Worm (Caenorhabditis elegans) whole organism, L3 larva: ENCODE measurements around the gene C08F11.13.
"Not testable (repeated sequence)": the region's sequence is repeated elsewhere in the genome, so short reads cannot be mapped to it uniquely, and the experiment has no call there.

Source experiments
- R02D3.7 ChIP-seq: fragments of 150-350 bp; optimal IDR thresholded peaks from 2 replicates; lab custom pipeline; 2014; ENCODE audit warnings: missing biosample characterization, missing genetic modification characterization
- ZK546.5 ChIP-seq: sonication (generic microtip); optimal IDR thresholded peaks from 2 replicates; lab custom pipeline; 2017; ENCODE audit warnings: missing biosample characterization, missing genetic modification characterization
- ceh-16 ChIP-seq: sonication (generic microtip); optimal IDR thresholded peaks from 2 replicates; lab custom pipeline; 2017; ENCODE audit warnings: missing biosample characterization, missing genetic modification characterization
- ceh-28 ChIP-seq: fragments of 150-350 bp; optimal IDR thresholded peaks from 2 replicates; lab custom pipeline; 2014; ENCODE audit warnings: missing biosample characterization, missing genetic modification reagents, missing genetic modification characterization
- ceh-9 ChIP-seq: sonication (generic microtip); optimal IDR thresholded peaks from 2 replicates; lab custom pipeline; 2018; ENCODE audit warnings: missing biosample characterization, missing genetic modification characterization
- daf-12 ChIP-seq: fragments of 150-350 bp; optimal IDR thresholded peaks from 2 replicates; lab custom pipeline; 2014; ENCODE audit warnings: missing biosample characterization, missing genetic modification reagents, missing genetic modification characterization
- egl-27 ChIP-seq: sonication (generic microtip); optimal IDR thresholded peaks from 4 replicates; lab custom pipeline; 2017; ENCODE audit warnings: missing biosample characterization, missing genetic modification reagents, missing genetic modification characterization
- elt-2 ChIP-seq: sonication (generic microtip); optimal IDR thresholded peaks from 2 replicates; lab custom pipeline; 2016; ENCODE audit warnings: missing genetic modification reagents, mild to moderate bottlenecking, missing genetic modification characterization, missing compliant biosample characterization
- elt-3 ChIP-seq, 3 experiments: fragments of 150-350 bp in 1 of 3; sonication (generic microtip) in 2 of 3; optimal IDR thresholded peaks; 2 replicates in 2 of 3; 4 replicates in 1 of 3; lab custom pipeline; 2014 to 2017; ENCODE audit warnings: missing biosample characterization in 3 of 3, missing genetic modification characterization in 3 of 3
- eor-1 ChIP-seq, 2 experiments: fragments of 150-350 bp; optimal IDR thresholded peaks; 2 replicates each; lab custom pipeline; 2014 to 2018; ENCODE audit warnings: missing biosample characterization in 2 of 2, missing genetic modification characterization in 2 of 2
- fkh-2 ChIP-seq: fragments of 150-350 bp; optimal IDR thresholded peaks from 2 replicates; lab custom pipeline; 2014; ENCODE audit warnings: missing biosample characterization, missing genetic modification reagents, missing genetic modification characterization
- lin-15B ChIP-seq: fragments of 150-350 bp; optimal IDR thresholded peaks from 2 replicates; lab custom pipeline; 2014; ENCODE audit warnings: missing biosample characterization, missing genetic modification characterization
- lin-39 ChIP-seq: fragments of 150-350 bp; optimal IDR thresholded peaks from 2 replicates; lab custom pipeline; 2018; ENCODE audit warnings: missing biosample characterization, missing genetic modification reagents, missing genetic modification characterization
- lsy-12 ChIP-seq: sonication (generic microtip); optimal IDR thresholded peaks from 2 replicates; lab custom pipeline; 2016; ENCODE audit warnings: mild to moderate bottlenecking, missing genetic modification characterization, missing compliant biosample characterization
- mdl-1 ChIP-seq: fragments of 150-350 bp; optimal IDR thresholded peaks from 2 replicates; lab custom pipeline; 2014; ENCODE audit warnings: missing biosample characterization, missing genetic modification characterization
- nhr-12 ChIP-seq: fragments of 150-350 bp; optimal IDR thresholded peaks from 2 replicates; lab custom pipeline; 2014; ENCODE audit warnings: missing biosample characterization, missing genetic modification characterization
- nhr-237 ChIP-seq: fragments of 150-350 bp; optimal IDR thresholded peaks from 2 replicates; lab custom pipeline; 2014; ENCODE audit warnings: missing biosample characterization, missing genetic modification characterization
- nhr-25 ChIP-seq: sonication (generic microtip); optimal IDR thresholded peaks from 2 replicates; lab custom pipeline; 2017; ENCODE audit warnings: missing biosample characterization, missing genetic modification characterization
- nhr-28 ChIP-seq: fragments of 150-350 bp; optimal IDR thresholded peaks from 2 replicates; lab custom pipeline; 2014; ENCODE audit warnings: missing biosample characterization, missing genetic modification characterization
- nhr-43 ChIP-seq: sonication (generic microtip); optimal IDR thresholded peaks from 2 replicates; lab custom pipeline; 2016; ENCODE audit warnings: mild to moderate bottlenecking, missing genetic modification characterization, missing compliant biosample characterization; ENCODE audit not compliant: poor library complexity, severe bottlenecking
- pha-4 ChIP-seq: fragments of 150-350 bp; optimal IDR thresholded peaks from 2 replicates; lab custom pipeline; 2014; ENCODE audit warnings: missing biosample characterization, missing genetic modification reagents, missing genetic modification characterization
- pqm-1 ChIP-seq: fragments of 150-350 bp; optimal IDR thresholded peaks from 2 replicates; lab custom pipeline; 2017; ENCODE audit warnings: missing biosample characterization, missing genetic modification characterization, inconsistent platforms
- sea-2 ChIP-seq: fragments of 150-350 bp; sonication (generic microtip); optimal IDR thresholded peaks from 4 replicates; lab custom pipeline; 2014; ENCODE audit warnings: missing biosample characterization, missing genetic modification reagents, missing genetic modification characterization
- skn-1 ChIP-seq: fragments of 150-350 bp; optimal IDR thresholded peaks from 2 replicates; lab custom pipeline; 2014; ENCODE audit warnings: missing biosample characterization, missing genetic modification characterization
- snpc-4 ChIP-seq: fragments of 150-350 bp; optimal IDR thresholded peaks from 2 replicates; lab custom pipeline; 2014; ENCODE audit warnings: missing biosample characterization, missing genetic modification characterization
- unc-39 ChIP-seq: sonication (generic microtip); optimal IDR thresholded peaks from 4 replicates; lab custom pipeline; 2017; ENCODE audit warnings: missing biosample characterization, missing genetic modification characterization
- unc-62 ChIP-seq: fragments of 150-350 bp; sonication (generic microtip); optimal IDR thresholded peaks from 4 replicates; lab custom pipeline; 2014; ENCODE audit warnings: missing biosample characterization, missing genetic modification reagents, missing genetic modification characterization
- zag-1 ChIP-seq: fragments of 150-350 bp; optimal IDR thresholded peaks from 2 replicates; lab custom pipeline; 2014; ENCODE audit warnings: missing biosample characterization, missing genetic modification characterization
- ztf-11 ChIP-seq: fragments of 150-350 bp; optimal IDR thresholded peaks from 2 replicates; lab custom pipeline; 2014; ENCODE audit warnings: missing biosample characterization, missing genetic modification characterization
- ztf-4 ChIP-seq: fragments of 150-350 bp; optimal IDR thresholded peaks from 2 replicates; lab custom pipeline; 2014; ENCODE audit warnings: missing biosample characterization, missing genetic modification characterization

Gene C08F11.13

DNA sequence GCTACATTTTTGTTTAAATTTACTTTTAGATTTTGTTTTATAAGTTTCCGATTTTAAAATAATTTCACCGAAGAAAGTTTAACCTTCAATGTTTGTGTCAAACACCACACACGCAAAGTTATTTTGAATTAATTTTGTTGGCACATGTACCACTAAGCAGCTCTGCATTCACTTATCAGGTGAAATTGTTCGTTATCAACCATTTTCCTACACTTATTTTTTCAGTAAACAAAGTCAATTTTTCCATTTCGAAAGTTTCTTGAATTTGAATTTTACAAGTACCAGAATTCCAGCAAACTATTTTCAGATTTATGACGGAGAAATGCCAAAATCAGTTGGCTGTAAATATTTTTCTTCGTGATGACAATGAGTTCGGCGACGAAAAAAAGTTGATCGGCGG is 9.5 kb upstream of the C08F11.13 start, which contains the start of gene C08F11.3:
Gene C08F11.3, plus strand, starts transcription at position 301 of the 400 bp plus-strand sequence.
- TF ChIP-seq lsy-12 (tag; lab: Kevin White, UChicago) (no peak), elt-2 (peak; percentile 15), pha-4 (peak; percentile 19)

DNA sequence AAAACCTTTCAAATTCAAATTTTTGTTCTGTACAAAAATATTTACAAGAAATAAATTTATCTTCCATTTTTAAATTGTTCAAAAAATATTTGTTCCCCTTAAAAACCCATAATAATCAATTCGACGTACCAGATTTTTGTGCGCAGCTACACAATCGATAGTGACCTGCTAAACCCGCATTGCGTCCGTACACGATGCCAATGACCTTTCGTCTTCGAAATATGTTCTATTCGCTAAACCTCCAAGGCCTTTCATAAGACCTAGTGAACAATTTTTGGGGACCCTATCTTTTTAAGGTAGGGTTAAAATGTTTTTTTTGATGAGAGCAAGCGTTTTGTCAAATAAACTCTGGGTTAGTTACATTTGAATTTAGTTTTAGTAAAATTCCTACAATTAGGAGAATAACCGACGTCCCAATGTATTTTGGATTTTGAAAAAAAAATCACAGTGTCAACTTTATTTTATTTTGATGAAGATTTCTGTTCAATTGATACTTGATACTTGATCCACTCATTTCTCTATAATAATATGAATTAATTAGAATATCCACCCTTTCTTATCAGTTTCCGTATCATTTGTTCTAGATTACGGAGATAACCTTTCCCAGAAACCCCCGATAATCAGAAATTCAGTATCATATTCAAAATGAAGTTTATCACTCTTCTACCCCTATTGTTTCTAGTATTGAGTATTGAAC is 7.6 kb downstream of the C08F11.13 start, which contains the start of gene Y45F10B.59:
Gene Y45F10B.59, plus strand, starts transcription at position 647 of the 697 bp plus-strand sequence.
- TF ChIP-seq snpc-4 (tag; lab: Kevin White, UChicago) (peak; percentile 6), egl-27 (tag; lab: Kevin White, UChicago) (no peak), unc-39 (tag; lab: Kevin White, UChicago) (no peak), skn-1 (tag; lab: Kevin White, UChicago) (no peak)

DNA sequence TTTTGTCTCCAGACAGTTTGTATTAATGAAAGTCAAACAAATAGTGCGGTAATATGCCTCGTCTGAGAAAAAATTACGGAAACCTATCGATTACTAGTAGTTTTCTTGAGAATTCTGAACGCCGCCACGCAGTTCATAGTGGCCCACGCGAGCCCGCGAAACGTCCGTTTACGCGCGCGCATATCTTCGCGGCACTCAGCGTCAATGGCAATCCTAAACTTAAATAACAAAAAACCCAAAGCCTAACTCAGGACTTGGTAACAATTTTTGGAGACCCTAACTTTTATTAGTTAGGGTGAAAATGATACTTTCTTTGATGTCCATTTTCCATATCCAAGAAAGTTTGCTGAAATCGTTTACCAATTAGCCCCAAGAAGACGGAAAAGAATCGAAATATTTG is 8.3 kb downstream of the C08F11.13 start:
- TF ChIP-seq snpc-4 (tag; lab: Kevin White, UChicago) (peak; percentile 40), sea-2 (GFP tag; lab: Kevin White, UChicago) (no peak)

- TF ChIP-seq ztf-11 (tag; lab: Kevin White, UChicago) (no peak), snpc-4 (tag; lab: Kevin White, UChicago) (peak; percentile 70)
- TF ChIP-seq, all 47 proteins: peak for 1
These were observed 9.0 kb downstream of the C08F11.13 start for ce11 chrIV:13600643-13601042.

DNA sequence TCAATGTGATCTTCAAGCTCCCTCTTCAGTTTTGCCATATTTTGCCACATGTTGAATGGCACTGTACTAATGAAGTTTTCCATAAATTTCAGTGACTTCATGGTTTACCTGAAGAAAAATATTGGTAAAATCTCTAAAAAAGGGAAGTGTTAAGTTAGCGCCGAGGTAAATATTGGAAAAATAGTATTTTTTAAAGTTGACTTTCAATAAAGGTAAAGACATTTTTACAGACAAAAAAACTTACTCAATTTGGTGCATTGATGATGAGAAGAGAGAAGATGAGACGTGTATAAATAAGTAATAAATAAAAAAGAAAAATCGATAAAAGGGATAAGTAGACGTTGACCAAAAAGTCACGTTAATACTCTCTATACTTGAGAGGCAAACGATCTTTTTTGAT is 11.9 kb downstream of the C08F11.13 start, which contains the start of gene Y45F10B.9:
Gene Y45F10B.9, minus strand, starts transcription at position 101 of the 400 bp plus-strand sequence.
- TF ChIP-seq R02D3.7; elt-3 (tag; optimal IDR thresholded peaks at IDR 0.05; lab: Kevin White, UChicago); nhr-25 (tag; lab: Kevin White, UChicago): not testable (repeated sequence)
- TF ChIP-seq, all 47 proteins: peak for 0; not testable (repeated sequence) for 47

- no peak for TF ChIP-seq nhr-12 (tag; lab: Kevin White, UChicago)
- TF ChIP-seq skn-1 (tag; lab: Kevin White, UChicago) = no peak
- no peak for TF ChIP-seq ztf-11 (tag; lab: Kevin White, UChicago)
- TF ChIP-seq nhr-28 (tag; lab: Kevin White, UChicago) = no peak
- TF ChIP-seq egl-27 (tag; lab: Kevin White, UChicago) = no peak
- TF ChIP-seq nhr-43 (tag; lab: Kevin White, UChicago) = no peak
- TF ChIP-seq eor-1 (tag; optimal IDR thresholded peaks at IDR 0.05; lab: Kevin White, UChicago) = no peak
- TF ChIP-seq sea-2 (GFP tag; lab: Kevin White, UChicago) = no peak
- no peak for TF ChIP-seq zag-1
- TF ChIP-seq nhr-25 (tag; lab: Kevin White, UChicago) = no peak
- TF ChIP-seq pqm-1 = no peak
- no peak for TF ChIP-seq lin-39
- no peak for TF ChIP-seq elt-2
- TF ChIP-seq lin-15B = no peak
- no peak for TF ChIP-seq mdl-1 (tag; lab: Kevin White, UChicago)
These were observed 16.3 kb downstream of the C08F11.13 start, which contains the start of gene Y45F10B.3 for ce11 chrIV:13593351-13593750. Y45F10B.3 (plus strand) TSS chrIV:13593651.

ce11 chrIV:13591645-13592044 is 18.0 kb downstream of the C08F11.13 start, which contains the start of gene tsp-5:
tsp-5 (minus strand) TSS chrIV:13591745.
- TF ChIP-seq ceh-9 (no peak), R02D3.7 (no peak), egl-27 (tag; lab: Kevin White, UChicago) (no peak), nhr-25 (tag; lab: Kevin White, UChicago) (no peak), zag-1 (no peak), pqm-1 (no peak), nhr-237 (tag; lab: Kevin White, UChicago) (no peak), unc-39 (tag; lab: Kevin White, UChicago) (no peak), elt-2 (no peak), lsy-12 (tag; lab: Kevin White, UChicago) (no peak), unc-62 (no peak), ceh-16 (tag; lab: Kevin White, UChicago) (no peak), fkh-2 (tag; lab: Kevin White, UChicago) (no peak), ceh-28 (tag; lab: Kevin White, UChicago) (no peak), lin-15B (no peak), lin-39 (no peak), daf-12 (tag; lab: Kevin White, UChicago) (no peak), ztf-4 (tag; lab: Kevin White, UChicago) (no peak), ZK546.5 (tag; lab: Kevin White, UChicago) (no peak)
